Worm (Caenorhabditis elegans) whole organism, mixed stage, embryonic: Measurements from ENCODE around the gene K07C5.2.

ENCODE experiments used
- ceh-39 ChIP-seq: fragments of 150-350 bp; optimal IDR thresholded peaks from 2 replicates; lab custom pipeline; 2014; ENCODE audit warnings: missing biosample characterization, missing genetic modification characterization
- ces-1 ChIP-seq: fragments of 150-350 bp; optimal IDR thresholded peaks from 2 replicates; lab custom pipeline; 2014; ENCODE audit warnings: missing biosample characterization, missing genetic modification reagents, missing genetic modification characterization
- elt-1 ChIP-seq: sonication (generic microtip); optimal IDR thresholded peaks from 2 replicates; lab custom pipeline; 2017; ENCODE audit warnings: missing genetic modification characterization, mild to moderate bottlenecking, missing compliant biosample characterization, antibody characterized with exemption, moderate library complexity, borderline replicate concordance; ENCODE audit not compliant: insufficient read depth
- lin-13 ChIP-seq: fragments of 150-350 bp; optimal IDR thresholded peaks from 2 replicates; lab custom pipeline; 2014; ENCODE audit warnings: missing biosample characterization, missing genetic modification characterization
- lsy-2 ChIP-seq: fragments of 150-350 bp; optimal IDR thresholded peaks from 2 replicates; lab custom pipeline; 2014; ENCODE audit warnings: missing biosample characterization, missing genetic modification characterization
- nhr-237 ChIP-seq: fragments of 150-350 bp; optimal IDR thresholded peaks from 2 replicates; lab custom pipeline; 2014; ENCODE audit warnings: missing biosample characterization, missing genetic modification characterization
- pha-4 ChIP-seq: fragments of 150-350 bp; optimal IDR thresholded peaks from 2 replicates; lab custom pipeline; 2018; ENCODE audit warnings: missing biosample characterization, missing genetic modification reagents, missing genetic modification characterization
- unc-39 ChIP-seq: fragments of 150-350 bp; optimal IDR thresholded peaks from 2 replicates; lab custom pipeline; 2014; ENCODE audit warnings: missing biosample characterization, missing genetic modification characterization
- unc-62 ChIP-seq: fragments of 150-350 bp; optimal IDR thresholded peaks from 2 replicates; lab custom pipeline; 2014; ENCODE audit warnings: missing biosample characterization, missing genetic modification reagents, missing genetic modification characterization
- ztf-11 ChIP-seq: fragments of 150-350 bp; optimal IDR thresholded peaks from 2 replicates; lab custom pipeline; 2014; ENCODE audit warnings: missing biosample characterization, missing genetic modification characterization

DNA sequence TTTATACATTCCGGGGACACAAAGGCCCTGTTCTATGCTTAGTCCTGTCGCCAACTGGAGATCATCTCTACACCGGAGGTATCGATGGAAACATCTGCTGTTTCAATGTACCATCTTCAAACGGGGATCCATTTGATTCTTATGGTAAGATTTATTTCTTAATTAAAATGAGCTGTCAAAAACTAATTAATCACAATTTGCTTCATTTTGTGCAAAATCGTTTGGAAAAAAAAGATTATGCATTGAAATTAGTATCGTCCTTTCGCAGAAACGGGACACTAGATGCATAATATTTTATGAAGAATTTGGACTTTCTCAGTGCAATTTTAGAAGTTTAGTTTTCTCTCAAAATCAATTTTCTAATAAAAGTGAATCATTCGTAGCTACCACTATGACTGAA is 24.5 kb downstream of the K07C5.2 start:
- TF ChIP-seq pha-4 (tag; lab: Kevin White, UChicago) (no peak), unc-39 (tag; lab: Kevin White, UChicago) (no peak), ztf-11 (tag; lab: Kevin White, UChicago) (no peak), unc-62 (no peak), ces-1 (GFP tag; lab: Kevin White, UChicago) (no peak), lsy-2 (tag; lab: Kevin White, UChicago) (no peak), lin-13 (no peak), nhr-237 (no peak), elt-1 (tag; lab: Kevin White, UChicago) (no peak), ceh-39 (tag; lab: Kevin White, UChicago) (no peak)
